Fruit fly (Drosophila melanogaster) whole organism, embryonic: Measurements from ENCODE around the gene wam.

Experiments used
- B-H2 ChIP-seq: fragments of 200-800 bp; sonication (Bioruptor generic); optimal IDR thresholded peaks from 2 replicates; lab custom pipeline; 2018; ENCODE audit warnings: missing biosample characterization, mild to moderate bottlenecking, missing genetic modification characterization
- CG10267 ChIP-seq: fragments of 200-800 bp; sonication (Bioruptor generic); optimal IDR thresholded peaks from 2 replicates; lab custom pipeline; 2018; ENCODE audit warnings: missing biosample characterization, mild to moderate bottlenecking, missing genetic modification characterization, moderate library complexity
- CG11093 ChIP-seq: fragments of 200-800 bp; sonication (Bioruptor generic); IDR thresholded peaks from 3 replicates; pipeline ENCODE4 v1.3.6; 2022; ENCODE audit warnings: missing biosample characterization, missing genetic modification characterization
- CG11560 ChIP-seq: fragments of 200-800 bp; sonication (Bioruptor generic); IDR thresholded peaks from 3 replicates; pipeline ENCODE4 v1.3.6; 2022; ENCODE audit warnings: missing biosample characterization, missing genetic modification characterization
- CG13894 ChIP-seq: fragments of 200-800 bp; sonication (Bioruptor generic); optimal IDR thresholded peaks from 3 replicates; lab custom pipeline; 2018; ENCODE audit warnings: missing biosample characterization, mild to moderate bottlenecking, missing genetic modification characterization, moderate library complexity
- CG14014 ChIP-seq: fragments of 200-800 bp; sonication (Bioruptor generic); IDR thresholded peaks from 2 replicates; pipeline ENCODE4 v1.3.6; 2022; ENCODE audit warnings: missing biosample characterization, missing genetic modification characterization
- CG14710 ChIP-seq: fragments of 200-800 bp; sonication (Bioruptor generic); optimal IDR thresholded peaks from 3 replicates; lab custom pipeline; 2019; ENCODE audit warnings: missing biosample characterization, mild to moderate bottlenecking, missing genetic modification characterization, moderate library complexity
- CG15514 ChIP-seq: fragments of 200-800 bp; sonication (Bioruptor generic); optimal IDR thresholded peaks from 3 replicates; lab custom pipeline; 2017; ENCODE audit warnings: missing biosample characterization, missing genetic modification characterization, mild to moderate bottlenecking, moderate library complexity, missing genetic modification reagents
- CG1792 ChIP-seq: fragments of 200-800 bp; sonication (Bioruptor generic); optimal IDR thresholded peaks from 2 replicates; lab custom pipeline; 2016; ENCODE audit warnings: missing biosample characterization, missing genetic modification characterization
- CG18476 ChIP-seq: fragments of 200-800 bp; sonication (Bioruptor generic); optimal IDR thresholded peaks from 2 replicates; lab custom pipeline; 2016; ENCODE audit warnings: missing biosample characterization, mild to moderate bottlenecking, missing genetic modification characterization
- CG2116 ChIP-seq: fragments of 200-800 bp; sonication (Bioruptor generic); optimal IDR thresholded peaks from 3 replicates; lab custom pipeline; 2018; ENCODE audit warnings: missing biosample characterization, mild to moderate bottlenecking, missing genetic modification characterization
- CG31365 ChIP-seq: fragments of 200-800 bp; sonication (Bioruptor generic); optimal IDR thresholded peaks from 2 replicates; lab custom pipeline; 2018; ENCODE audit warnings: missing biosample characterization, mild to moderate bottlenecking, missing genetic modification characterization
- CG3281 ChIP-seq: fragments of 200-800 bp; sonication (Bioruptor generic); optimal IDR thresholded peaks from 3 replicates; lab custom pipeline; 2017; ENCODE audit warnings: missing biosample characterization, mild to moderate bottlenecking, missing genetic modification characterization
- CG4404 ChIP-seq: fragments of 200-800 bp; sonication (Bioruptor generic); IDR thresholded peaks from 2 replicates; pipeline ENCODE4 v1.3.6; 2022; ENCODE audit warnings: missing biosample characterization, missing genetic modification characterization
- CG6854 ChIP-seq: fragments of 200-800 bp; sonication (Bioruptor generic); optimal IDR thresholded peaks from 3 replicates; lab custom pipeline; 2017; ENCODE audit warnings: missing biosample characterization, mild to moderate bottlenecking, missing genetic modification characterization
- CG7357 ChIP-seq: fragments of 200-800 bp; sonication (Bioruptor generic); IDR thresholded peaks from 3 replicates; pipeline ENCODE4 v1.3.6; 2022; ENCODE audit warnings: missing biosample characterization, missing genetic modification characterization
- CG8359 ChIP-seq: fragments of 200-800 bp; sonication (Bioruptor generic); optimal IDR thresholded peaks from 2 replicates; lab custom pipeline; 2017; ENCODE audit warnings: missing biosample characterization, mild to moderate bottlenecking, missing genetic modification characterization, borderline replicate concordance
- CG8388 ChIP-seq: fragments of 200-800 bp; sonication (Bioruptor generic); optimal IDR thresholded peaks from 2 replicates; lab custom pipeline; 2019; ENCODE audit warnings: missing biosample characterization, mild to moderate bottlenecking, missing genetic modification characterization, moderate library complexity
- CG9215 ChIP-seq: fragments of 200-800 bp; sonication (Bioruptor generic); IDR thresholded peaks from 2 replicates; pipeline ENCODE4 v1.3.6; 2022; ENCODE audit warnings: missing biosample characterization, missing genetic modification characterization
- Dip3 ChIP-seq: fragments of 200-800 bp; sonication (Bioruptor generic); optimal IDR thresholded peaks from 3 replicates; lab custom pipeline; 2016; ENCODE audit warnings: missing biosample characterization, missing genetic modification characterization
- Drgx ChIP-seq: fragments of 200-800 bp; sonication (Bioruptor generic); IDR thresholded peaks from 2 replicates; pipeline ENCODE4 v1.3.6; 2022; ENCODE audit warnings: missing biosample characterization, missing genetic modification characterization
- Fer2 ChIP-seq: fragments of 200-800 bp; sonication (Bioruptor generic); optimal IDR thresholded peaks from 2 replicates; lab custom pipeline; 2018; ENCODE audit warnings: missing biosample characterization, mild to moderate bottlenecking, missing genetic modification characterization, moderate library complexity
- Hmx ChIP-seq: fragments of 200-800 bp; sonication (Bioruptor generic); optimal IDR thresholded peaks from 2 replicates; lab custom pipeline; 2016; ENCODE audit warnings: missing biosample characterization, missing genetic modification characterization
- Lpt ChIP-seq: fragments of >200 bp; optimal IDR thresholded peaks from 2 replicates; lab custom pipeline; 2018; ENCODE audit warnings: missing biosample characterization, missing genetic modification characterization
- NC2β ChIP-seq: fragments of 200-800 bp; sonication (Bioruptor generic); optimal IDR thresholded peaks from 2 replicates; lab custom pipeline; 2016; ENCODE audit warnings: missing biosample characterization, missing genetic modification characterization
- Nf-YA ChIP-seq: fragments of 200-800 bp; sonication (Bioruptor generic); IDR thresholded peaks from 2 replicates; pipeline ENCODE4 v1.3.6; 2022; ENCODE audit warnings: missing biosample characterization, missing genetic modification characterization
- Rfx ChIP-seq: fragments of 200-800 bp; sonication (Bioruptor generic); IDR thresholded peaks from 2 replicates; pipeline ENCODE4 v1.3.6; 2022; ENCODE audit warnings: missing biosample characterization, missing genetic modification characterization
- Six4 ChIP-seq: fragments of 200-800 bp; sonication (Bioruptor generic); optimal IDR thresholded peaks from 2 replicates; lab custom pipeline; 2016; ENCODE audit warnings: missing biosample characterization, missing genetic modification characterization
- Sox100B ChIP-seq: fragments of 200-800 bp; sonication (Bioruptor generic); optimal IDR thresholded peaks from 3 replicates; lab custom pipeline; 2018; ENCODE audit warnings: missing biosample characterization, mild to moderate bottlenecking, missing genetic modification characterization
- Sry-δ ChIP-seq: fragments of 200-800 bp; sonication (Bioruptor generic); optimal IDR thresholded peaks from 2 replicates; lab custom pipeline; 2016; ENCODE audit warnings: missing biosample characterization, missing genetic modification characterization
- Xrp1 ChIP-seq: fragments of 200-800 bp; sonication (Bioruptor generic); IDR thresholded peaks from 2 replicates; pipeline ENCODE4 v1.3.6; 2022; ENCODE audit warnings: missing biosample characterization, missing genetic modification characterization
- abd-A ChIP-seq: fragments of 200-800 bp; sonication (Bioruptor generic); optimal IDR thresholded peaks from 3 replicates; lab custom pipeline; 2019; ENCODE audit warnings: missing biosample characterization, mild to moderate bottlenecking, missing genetic modification characterization, moderate library complexity
- ap ChIP-seq: fragments of 200-800 bp; sonication (Bioruptor generic); IDR thresholded peaks from 2 replicates; pipeline ENCODE4 v1.3.6; 2022; ENCODE audit warnings: missing biosample characterization, missing genetic modification characterization
- btn ChIP-seq: fragments of 200-800 bp; sonication (Bioruptor generic); optimal IDR thresholded peaks from 2 replicates; lab custom pipeline; 2016; ENCODE audit warnings: missing biosample characterization, missing genetic modification characterization
- crol ChIP-seq: fragments of 200-800 bp; sonication (Bioruptor generic); IDR thresholded peaks from 2 replicates; pipeline ENCODE4 v1.3.6; 2022; ENCODE audit warnings: missing biosample characterization, missing genetic modification characterization
- danr ChIP-seq: fragments of 200-800 bp; sonication (Bioruptor generic); IDR thresholded peaks from 2 replicates; pipeline ENCODE4 v1.3.6; 2022; ENCODE audit warnings: missing biosample characterization, missing genetic modification characterization
- dmrt11E ChIP-seq: fragments of 200-800 bp; sonication (Bioruptor generic); optimal IDR thresholded peaks from 3 replicates; lab custom pipeline; 2018; ENCODE audit warnings: missing biosample characterization, mild to moderate bottlenecking, missing genetic modification characterization, moderate library complexity
- dpn ChIP-seq, 2 experiments: fragments of 200-800 bp; sonication (Bioruptor generic); optimal IDR thresholded peaks; 3 replicates each; lab custom pipeline; 2016; ENCODE audit warnings: missing biosample characterization in 2 of 2, missing genetic modification characterization in 2 of 2
- esg ChIP-seq: fragments of 200-800 bp; sonication (Bioruptor generic); conservative IDR thresholded peaks from 2 replicates; pipeline ENCODE4 v1.3.6; 2022; ENCODE audit warnings: missing biosample characterization, missing genetic modification characterization
- gce ChIP-seq: fragments of 200-800 bp; sonication (Bioruptor generic); IDR thresholded peaks from 3 replicates; pipeline ENCODE4 v1.3.6; 2022; ENCODE audit warnings: missing biosample characterization, missing genetic modification characterization
- grau ChIP-seq: fragments of 200-800 bp; optimal IDR thresholded peaks from 3 replicates; lab custom pipeline; 2019; ENCODE audit warnings: missing biosample characterization, mild to moderate bottlenecking, missing genetic modification characterization, moderate library complexity
- gsb ChIP-seq: fragments of 200-800 bp; sonication (Bioruptor generic); IDR thresholded peaks from 2 replicates; pipeline ENCODE4 v1.3.6; 2022; ENCODE audit warnings: missing biosample characterization, missing genetic modification characterization
- her ChIP-seq: fragments of 200-800 bp; sonication (Bioruptor generic); optimal IDR thresholded peaks from 2 replicates; lab custom pipeline; 2016; ENCODE audit warnings: missing biosample characterization, missing genetic modification characterization
- ken ChIP-seq: fragments of 200-800 bp; sonication (Bioruptor generic); IDR thresholded peaks from 3 replicates; pipeline ENCODE4 v1.3.6; 2022; ENCODE audit warnings: missing biosample characterization, missing genetic modification characterization
- salm ChIP-seq: fragments of 200-800 bp; sonication (Bioruptor generic); optimal IDR thresholded peaks from 2 replicates; lab custom pipeline; 2018; ENCODE audit warnings: missing biosample characterization, mild to moderate bottlenecking, missing genetic modification characterization
- schlank ChIP-seq: fragments of 200-800 bp; sonication (Bioruptor generic); optimal IDR thresholded peaks from 2 replicates; lab custom pipeline; 2018; ENCODE audit warnings: missing biosample characterization, mild to moderate bottlenecking, missing genetic modification characterization
- slbo ChIP-seq: fragments of 200-800 bp; sonication (Bioruptor generic); IDR thresholded peaks from 2 replicates; pipeline ENCODE4 v1.3.6; 2022; ENCODE audit warnings: missing biosample characterization, missing genetic modification characterization
- slp2 ChIP-seq: fragments of 200-800 bp; sonication (Bioruptor generic); optimal IDR thresholded peaks from 2 replicates; lab custom pipeline; 2016; ENCODE audit warnings: missing biosample characterization, missing genetic modification characterization
- unc-4 ChIP-seq: fragments of 200-800 bp; sonication (Bioruptor generic); IDR thresholded peaks from 2 replicates; pipeline ENCODE4 v1.3.6; 2022; ENCODE audit warnings: missing biosample characterization, missing genetic modification characterization; ENCODE audit not compliant: partially characterized antibody
- vvl ChIP-seq: fragments of 200-800 bp; sonication (Bioruptor generic); IDR thresholded peaks from 2 replicates; pipeline ENCODE4 v1.3.6; 2022; ENCODE audit warnings: missing biosample characterization, missing genetic modification characterization
- z ChIP-seq: fragments of 200-800 bp; sonication (Bioruptor generic); IDR thresholded peaks from 3 replicates; pipeline ENCODE4 v1.3.6; 2022; ENCODE audit warnings: missing biosample characterization, missing genetic modification characterization
- zen2 ChIP-seq: fragments of 200-800 bp; sonication (Bioruptor generic); IDR thresholded peaks from 3 replicates; pipeline ENCODE4 v1.3.6; 2022; ENCODE audit warnings: missing biosample characterization, missing genetic modification characterization; ENCODE audit not compliant: partially characterized antibody

wam gene

dm6 chr3R:23314332-23314731 lies 26.5 kb upstream of the wam start (continued):
- no peak for TF ChIP-seq btn (GFP tag; lab: Kevin White, UChicago)
- peak; percentile 49 for TF ChIP-seq abd-A
- TF ChIP-seq NC2β (GFP tag; lab: Kevin White, UChicago): no peak
- no peak for TF ChIP-seq gsb
- TF ChIP-seq CG13894 (tag; lab: Kevin White, UChicago): no peak
- TF ChIP-seq CG11093 (GFP tag; lab: Robert Waterston, UW): no peak
- TF ChIP-seq gce (GFP tag; lab: Robert Waterston, UW): peak; percentile 77; the same call in 2 of the 3 replicates
- peak; percentile 49 for TF ChIP-seq CG15514 (GFP tag; lab: Kevin White, UChicago)
- no peak for TF ChIP-seq CG9215
- peak; percentile 51; the same call in 1 of the 2 replicates for TF ChIP-seq Rfx
- no peak for TF ChIP-seq Lpt
- no peak for TF ChIP-seq slbo (GFP tag; lab: Robert Waterston, UW)
- TF ChIP-seq Dip3: no peak
- TF ChIP-seq CG31365: peak; percentile 67
- TF ChIP-seq grau (tag; lab: Kevin White, UChicago): peak; percentile 19
- peak; percentile 12 for TF ChIP-seq CG14710 (tag; lab: Kevin White, UChicago)
- no peak for TF ChIP-seq CG11560 (tag; lab: Robert Waterston, UW)
- no peak for TF ChIP-seq Sry-δ (GFP tag; lab: Kevin White, UChicago)
- TF ChIP-seq salm (tag; lab: Kevin White, UChicago): peak; percentile 20
- TF ChIP-seq Fer2 (tag; lab: Kevin White, UChicago): peak; percentile 15
- no peak for TF ChIP-seq CG8388 (GFP tag; lab: Kevin White, UChicago)
- TF ChIP-seq CG8359: no peak
- peak; percentile 50 for TF ChIP-seq CG3281
- TF ChIP-seq ap: no peak
- no peak; the same call in 1 of the 2 replicates for TF ChIP-seq danr (GFP tag; lab: Robert Waterston, UW)
- TF ChIP-seq CG1792 (GFP tag; lab: Kevin White, UChicago): no peak
- TF ChIP-seq z (GFP tag; lab: Robert Waterston, UW): 0 out of 3 replicates have a peak, but pooled peaks have one; percentile 53
- peak; percentile 25 for TF ChIP-seq schlank (tag; lab: Kevin White, UChicago)
- TF ChIP-seq Six4 (GFP tag; lab: Kevin White, UChicago): no peak
- no peak for TF ChIP-seq Hmx (GFP tag; lab: Kevin White, UChicago)
- peak; percentile 52; the same call in 1 of the 2 replicates for TF ChIP-seq CG14014 (GFP tag; lab: Robert Waterston, UW)
- no peak for TF ChIP-seq esg
- peak; percentile 48; the same call in 1 of the 2 replicates for TF ChIP-seq Nf-YA (GFP tag; lab: Robert Waterston, UW)
- TF ChIP-seq Drgx (GFP tag; lab: Robert Waterston, UW): peak; percentile 73
- TF ChIP-seq B-H2 (GFP tag; lab: Kevin White, UChicago): peak; percentile 22
- TF ChIP-seq ken: no peak
- peak; percentile 54; the same call in 1 of the 2 replicates for TF ChIP-seq vvl
- peak; percentile 54 for TF ChIP-seq Sox100B (GFP tag; lab: Kevin White, UChicago)
- no peak for TF ChIP-seq CG7357 (GFP tag; lab: Robert Waterston, UW)
- TF ChIP-seq Xrp1 (GFP tag; lab: Robert Waterston, UW): peak; percentile 51
- no peak for TF ChIP-seq dmrt11E (tag; lab: Kevin White, UChicago)
- TF ChIP-seq her (GFP tag; lab: Kevin White, UChicago): peak; percentile 11
- no peak for TF ChIP-seq CG18476 (GFP tag; lab: Kevin White, UChicago)
- TF ChIP-seq unc-4 (GFP tag; lab: Robert Waterston, UW): no peak
- peak; percentile 11 for TF ChIP-seq CG10267
- TF ChIP-seq dpn (GFP tag; optimal IDR thresholded peaks at IDR 0.05; lab: Kevin White, UChicago): peak in 1 of 2 experiments; percentile 34
- TF ChIP-seq CG4404 (GFP tag; lab: Robert Waterston, UW): no peak
- peak; percentile 21 for TF ChIP-seq CG2116 (GFP tag; lab: Kevin White, UChicago)
- TF ChIP-seq zen2 (GFP tag; lab: Robert Waterston, UW): no peak
- TF ChIP-seq CG6854 (GFP tag; lab: Kevin White, UChicago): no peak
- TF ChIP-seq slp2 (GFP tag; lab: Kevin White, UChicago): no peak
- TF ChIP-seq crol (GFP tag; lab: Robert Waterston, UW): no peak
